Worm (Caenorhabditis elegans): ENCODE measurements around the gene mrps-12.

DNA sequence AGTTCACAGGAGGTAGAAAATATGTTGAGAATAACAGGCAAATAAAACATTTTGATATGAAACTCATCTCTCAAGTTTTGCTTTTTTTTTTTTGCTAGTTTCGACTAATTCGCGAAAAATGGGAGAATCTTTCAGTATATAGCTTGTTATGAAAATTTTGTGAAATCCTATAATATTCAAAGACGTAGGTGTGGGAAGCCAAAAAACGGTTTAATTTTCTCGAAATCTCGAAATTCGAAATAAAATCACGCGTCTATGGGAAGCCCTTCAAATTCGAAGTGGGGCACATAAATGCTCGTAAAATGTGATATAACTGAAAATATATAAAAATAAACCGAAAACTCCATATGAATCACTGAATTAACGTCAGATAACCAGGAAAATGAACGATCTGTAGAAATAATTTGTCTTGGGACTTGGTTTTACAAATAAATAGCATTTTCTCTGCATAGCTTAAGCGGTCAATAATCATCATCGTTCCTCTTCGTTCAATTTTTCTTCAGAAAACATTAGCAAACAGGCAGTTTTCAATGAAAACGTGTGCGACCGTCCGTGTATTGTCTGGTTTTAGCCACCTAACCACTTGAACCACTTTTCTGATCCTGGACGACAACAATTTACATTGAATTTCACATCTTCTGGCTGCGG, 12.8 kb upstream of the mrps-12 start, which contains the start of the genes gcy-22 and grl-14:
- TF ChIP-seq W03F9.2 (tag; optimal IDR thresholded peaks at IDR 0.05) = no peak
- no peak for TF ChIP-seq him-1 (tag; optimal IDR thresholded peaks at IDR 0.05)
